Worm (Caenorhabditis elegans) whole organism, late embryonic: ENCODE results near the gene gpa-2.

Source experiments
- fkh-10 ChIP-seq: fragments of 150-350 bp; optimal IDR thresholded peaks from 2 replicates; lab custom pipeline; 2014; ENCODE audit warnings: missing biosample characterization, missing genetic modification reagents, missing genetic modification characterization
- fkh-6 ChIP-seq: sonication (generic microtip); optimal IDR thresholded peaks from 2 replicates; lab custom pipeline; 2016; ENCODE audit warnings: missing genetic modification characterization, missing compliant biosample characterization

- TF ChIP-seq fkh-6 (tag; lab: Kevin White, UChicago) (no peak), fkh-10 (GFP tag; lab: Kevin White, UChicago) (no peak)
Measured at ce11 chrV:8406155-8406554, 35.4 kb downstream of the gpa-2 start.
